Fruit fly (Drosophila melanogaster) whole organism, prepupa: ENCODE data around the gene EMC2B.
A peak's percentile ranks its signal among the peaks of the same experiment; 100 is the strongest.

Source experiments
- Blimp-1 ChIP-seq: fragments of 200-800 bp; sonication (Bioruptor generic); optimal IDR thresholded peaks from 3 replicates; lab custom pipeline; 2017; ENCODE audit warnings: missing biosample characterization, missing genetic modification characterization, mild to moderate bottlenecking, moderate library complexity, missing genetic modification reagents
- CG10631 ChIP-seq: fragments of 200-800 bp; sonication (Bioruptor generic); optimal IDR thresholded peaks from 2 replicates; lab custom pipeline; 2016; ENCODE audit warnings: missing biosample characterization, missing genetic modification characterization
- CG10669 ChIP-seq: fragments of 200-800 bp; sonication (Bioruptor generic); optimal IDR thresholded peaks from 3 replicates; lab custom pipeline; 2018; ENCODE audit warnings: missing biosample characterization, mild to moderate bottlenecking, missing genetic modification characterization, moderate library complexity
- CG15336 ChIP-seq: fragments of 200-800 bp; sonication (Bioruptor generic); IDR thresholded peaks from 2 replicates; pipeline ENCODE4 v1.3.6; 2022; ENCODE audit warnings: missing biosample characterization, missing genetic modification characterization
- CG1621 ChIP-seq: fragments of 200-800 bp; sonication (Bioruptor generic); optimal IDR thresholded peaks from 3 replicates; lab custom pipeline; 2018; ENCODE audit warnings: missing biosample characterization, mild to moderate bottlenecking, missing genetic modification characterization
- CG16779 ChIP-seq: fragments of 200-800 bp; sonication (Bioruptor generic); optimal IDR thresholded peaks from 3 replicates; lab custom pipeline; 2017; ENCODE audit warnings: missing biosample characterization, mild to moderate bottlenecking, missing genetic modification characterization
- CG31627 ChIP-seq: fragments of 200-800 bp; sonication (Bioruptor generic); optimal IDR thresholded peaks from 3 replicates; lab custom pipeline; 2016; ENCODE audit warnings: missing biosample characterization, missing genetic modification characterization
- CG32006 ChIP-seq: fragments of 200-800 bp; sonication (Bioruptor generic); optimal IDR thresholded peaks from 3 replicates; lab custom pipeline; 2017; ENCODE audit warnings: missing biosample characterization, mild to moderate bottlenecking, missing genetic modification characterization
- CG34406 ChIP-seq: fragments of 200-800 bp; sonication (Bioruptor generic); optimal IDR thresholded peaks from 3 replicates; lab custom pipeline; 2016; ENCODE audit warnings: missing biosample characterization, missing genetic modification characterization
- CG3919 ChIP-seq: fragments of 200-800 bp; sonication (Bioruptor generic); optimal IDR thresholded peaks from 3 replicates; lab custom pipeline; 2016; ENCODE audit warnings: missing biosample characterization, missing genetic modification characterization
- CG6163 ChIP-seq: fragments of 200-800 bp; sonication (Bioruptor generic); IDR thresholded peaks from 3 replicates; pipeline ENCODE4 v1.3.6; 2022; ENCODE audit warnings: missing biosample characterization, missing genetic modification characterization
- CG6792 ChIP-seq: fragments of 200-800 bp; sonication (Bioruptor generic); optimal IDR thresholded peaks from 3 replicates; lab custom pipeline; 2016; ENCODE audit warnings: missing biosample characterization, missing genetic modification characterization
- CG6808 ChIP-seq: fragments of 200-800 bp; sonication (Bioruptor generic); optimal IDR thresholded peaks from 3 replicates; lab custom pipeline; 2017; ENCODE audit warnings: missing biosample characterization, missing genetic modification characterization, mild to moderate bottlenecking, moderate library complexity, missing genetic modification reagents
- CG7368 ChIP-seq: fragments of 200-800 bp; sonication (Bioruptor generic); optimal IDR thresholded peaks from 3 replicates; lab custom pipeline; 2016; ENCODE audit warnings: missing biosample characterization, missing genetic modification characterization
- CG8119 ChIP-seq: fragments of 200-800 bp; sonication (Bioruptor generic); IDR thresholded peaks from 3 replicates; pipeline ENCODE4 v1.3.6; 2022; ENCODE audit warnings: missing biosample characterization, missing genetic modification characterization
- CG8319 ChIP-seq: fragments of 200-800 bp; sonication (Bioruptor generic); optimal IDR thresholded peaks from 3 replicates; lab custom pipeline; 2016; ENCODE audit warnings: missing biosample characterization, missing genetic modification characterization
- Eip75B ChIP-seq: fragments of 200-800 bp; sonication (Bioruptor generic); optimal IDR thresholded peaks from 3 replicates; lab custom pipeline; 2016; ENCODE audit warnings: missing biosample characterization, missing genetic modification characterization
- Eip78C ChIP-seq: fragments of 200-800 bp; sonication (Bioruptor generic); peaks from one replicate; lab custom pipeline; 2016; ENCODE audit warnings: missing biosample characterization, missing genetic modification characterization
- Ets96B ChIP-seq: fragments of 200-800 bp; optimal IDR thresholded peaks from 2 replicates; lab custom pipeline; 2019; ENCODE audit warnings: missing biosample characterization, mild to moderate bottlenecking, missing genetic modification characterization, moderate library complexity
- Gug ChIP-seq: fragments of 200-800 bp; sonication (Bioruptor generic); IDR thresholded peaks from 2 replicates; pipeline ENCODE4 v1.3.6; 2022; ENCODE audit warnings: missing biosample characterization, missing genetic modification characterization
- Hr39 ChIP-seq: fragments of 200-800 bp; sonication (Bioruptor generic); optimal IDR thresholded peaks from 2 replicates; lab custom pipeline; 2016; ENCODE audit warnings: missing biosample characterization, missing genetic modification characterization
- Hr4 ChIP-seq: fragments of 200-800 bp; sonication (Bioruptor generic); optimal IDR thresholded peaks from 3 replicates; lab custom pipeline; 2016; ENCODE audit warnings: missing biosample characterization, missing genetic modification characterization
- Met ChIP-seq: fragments of 200-800 bp; sonication (Bioruptor generic); optimal IDR thresholded peaks from 3 replicates; lab custom pipeline; 2016; ENCODE audit warnings: missing biosample characterization, missing genetic modification characterization
- OdsH ChIP-seq: fragments of 200-800 bp; sonication (Bioruptor generic); optimal IDR thresholded peaks from 3 replicates; lab custom pipeline; 2016; ENCODE audit warnings: missing biosample characterization, missing genetic modification characterization
- Smox ChIP-seq: fragments of 200-800 bp; sonication (Bioruptor generic); optimal IDR thresholded peaks from 3 replicates; lab custom pipeline; 2016; ENCODE audit warnings: missing biosample characterization, missing genetic modification characterization
- Sox102F ChIP-seq: fragments of 200-800 bp; sonication (Bioruptor generic); optimal IDR thresholded peaks from 2 replicates; lab custom pipeline; 2016; ENCODE audit warnings: missing biosample characterization, mild to moderate bottlenecking, missing genetic modification characterization
- Sox14 ChIP-seq: fragments of 200-800 bp; sonication (Bioruptor generic); optimal IDR thresholded peaks from 3 replicates; lab custom pipeline; 2016; ENCODE audit warnings: missing biosample characterization, missing genetic modification characterization
- cyc ChIP-seq: fragments of 200-800 bp; sonication (Bioruptor generic); optimal IDR thresholded peaks from 3 replicates; lab custom pipeline; 2016; ENCODE audit warnings: missing biosample characterization, missing genetic modification characterization
- dac ChIP-seq: fragments of 200-800 bp; sonication (Bioruptor generic); optimal IDR thresholded peaks from 2 replicates; lab custom pipeline; 2017; ENCODE audit warnings: missing biosample characterization, mild to moderate bottlenecking, missing genetic modification characterization
- dsx ChIP-seq: fragments of 200-800 bp; optimal IDR thresholded peaks from 3 replicates; lab custom pipeline; 2019; ENCODE audit warnings: missing biosample characterization, mild to moderate bottlenecking, missing genetic modification characterization, moderate library complexity; ENCODE audit not compliant: poor library complexity, severe bottlenecking
- eg ChIP-seq: fragments of 200-800 bp; sonication (Bioruptor generic); IDR thresholded peaks from 3 replicates; pipeline ENCODE4 v1.3.6; 2022; ENCODE audit warnings: missing biosample characterization, missing genetic modification characterization
- fd85E ChIP-seq: fragments of 200-800 bp; sonication (Bioruptor generic); optimal IDR thresholded peaks from 3 replicates; lab custom pipeline; 2016; ENCODE audit warnings: missing biosample characterization, missing genetic modification characterization
- lz ChIP-seq: fragments of 200-800 bp; sonication (Bioruptor generic); optimal IDR thresholded peaks from 3 replicates; lab custom pipeline; 2016; ENCODE audit warnings: missing biosample characterization, missing genetic modification characterization
- net ChIP-seq: fragments of 200-800 bp; sonication (Bioruptor generic); optimal IDR thresholded peaks from 3 replicates; lab custom pipeline; 2016; ENCODE audit warnings: missing biosample characterization, missing genetic modification characterization
- pdm3 ChIP-seq: fragments of 200-800 bp; sonication (Bioruptor generic); optimal IDR thresholded peaks from 3 replicates; lab custom pipeline; 2016; ENCODE audit warnings: missing biosample characterization, missing genetic modification characterization
- salr ChIP-seq, 2 experiments: fragments of 200-800 bp; sonication (Bioruptor generic); optimal IDR thresholded peaks; 3 replicates each; lab custom pipeline; 2016 to 2018; ENCODE audit warnings: missing biosample characterization in 2 of 2, missing genetic modification characterization in 2 of 2, mild to moderate bottlenecking in 1 of 2
- spab ChIP-seq: fragments of 200-800 bp; sonication (Bioruptor generic); optimal IDR thresholded peaks from 2 replicates; lab custom pipeline; 2017; ENCODE audit warnings: missing biosample characterization, mild to moderate bottlenecking, missing genetic modification characterization, missing genetic modification reagents
- ss ChIP-seq, 2 experiments: fragments of 200-800 bp; sonication (Bioruptor generic); optimal IDR thresholded peaks; 2 replicates in 1 of 2; 3 replicates in 1 of 2; lab custom pipeline; 2017 to 2018; ENCODE audit warnings: mild to moderate bottlenecking in 2 of 2, missing biosample characterization in 2 of 2, missing genetic modification characterization in 2 of 2, moderate library complexity in 1 of 2
- svp ChIP-seq: fragments of 200-800 bp; sonication (Bioruptor generic); peaks from one replicate; lab custom pipeline; 2016; ENCODE audit warnings: missing biosample characterization, missing genetic modification characterization
- topi ChIP-seq: fragments of 200-800 bp; sonication (Bioruptor generic); optimal IDR thresholded peaks from 3 replicates; lab custom pipeline; 2016; ENCODE audit warnings: missing biosample characterization, missing genetic modification characterization
- vri ChIP-seq: fragments of 200-800 bp; sonication (Bioruptor generic); optimal IDR thresholded peaks from 3 replicates; lab custom pipeline; 2016; ENCODE audit warnings: missing biosample characterization, mild to moderate bottlenecking, missing genetic modification characterization

EMC2B gene

DNA sequence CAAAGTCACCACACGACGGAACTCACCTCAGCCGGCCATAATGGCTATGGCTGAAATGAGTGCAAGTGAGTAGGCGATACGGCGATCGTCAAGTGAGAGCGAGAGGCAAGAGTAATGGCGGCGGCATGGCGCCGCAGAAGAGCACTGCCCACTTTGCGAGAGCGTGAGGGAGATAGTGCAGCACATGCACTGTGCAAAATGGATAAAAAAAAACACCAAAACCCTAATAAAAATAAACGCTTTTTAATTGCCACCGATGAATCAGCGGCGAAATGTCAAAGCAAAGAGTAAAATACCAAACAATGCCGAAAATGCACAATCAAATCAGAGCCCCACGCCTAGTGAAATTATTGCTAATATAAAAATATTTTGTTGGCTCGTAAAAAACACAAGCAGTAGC, 43.0 kb downstream of the EMC2B start:
- TF ChIP-seq CG3919 (peak; percentile 42), CG6808 (GFP tag; lab: Kevin White, UChicago) (peak; percentile 22), net (GFP tag; lab: Kevin White, UChicago) (peak; percentile 45), Met (peak; percentile 2), Hr4 (GFP tag; lab: Kevin White, UChicago) (peak; percentile 22), topi (peak; percentile 2), Hr39 (peak; percentile 9), Smox (GFP tag; lab: Kevin White, UChicago) (no peak), CG31627 (peak; percentile 16), Ets96B (tag; lab: Kevin White, UChicago) (no peak), svp (GFP tag; lab: Kevin White, UChicago) (peak; percentile 73), dsx (GFP tag; lab: Kevin White, UChicago) (no peak), CG32006 (peak; percentile 50), Sox14 (peak; percentile 38), Blimp-1 (GFP tag; lab: Kevin White, UChicago) (no peak), CG8119 (GFP tag; lab: Robert Waterston, UW) (peak; percentile 44; the same call in 2 of the 3 replicates), ss (GFP tag; optimal IDR thresholded peaks at IDR 0.05; lab: Kevin White, UChicago) (peak; percentile 8 to 56), CG1621 (tag; lab: Kevin White, UChicago) (peak; percentile 29), salr (GFP tag; optimal IDR thresholded peaks at IDR 0.05; lab: Kevin White, UChicago) (peak in 1 of 2 experiments; percentile 20), eg (GFP tag; lab: Robert Waterston, UW) (peak; percentile 68), vri (no peak), Eip75B (peak; percentile 1), lz (GFP tag; lab: Kevin White, UChicago) (peak; percentile 4), Gug (0 out of 2 replicates have a peak, but pooled peaks have one; percentile 16), CG10669 (GFP tag; lab: Kevin White, UChicago) (peak; percentile 37), spab (GFP tag; lab: Kevin White, UChicago) (no peak), CG6792 (GFP tag; lab: Kevin White, UChicago) (peak; percentile 6), CG34406 (peak; percentile 8), CG8319 (no peak), OdsH (GFP tag; lab: Kevin White, UChicago) (peak; percentile 38), CG10631 (GFP tag; lab: Kevin White, UChicago) (peak; percentile 27), CG7368 (GFP tag; lab: Kevin White, UChicago) (no peak), CG6163 (peak; percentile 80), CG15336 (GFP tag; lab: Robert Waterston, UW) (peak; percentile 42; the same call in 1 of the 2 replicates), pdm3 (GFP tag; lab: Kevin White, UChicago) (peak; percentile 33), CG16779 (tag; lab: Kevin White, UChicago) (no peak), dac (GFP tag; lab: Kevin White, UChicago) (peak; percentile 1)
- TF ChIP-seq, all 60 proteins: peak for 28

- TF ChIP-seq CG8119 (GFP tag; lab: Robert Waterston, UW) = no peak
- TF ChIP-seq CG34406 = no peak
- TF ChIP-seq Eip78C (GFP tag; lab: Kevin White, UChicago) = no peak
- no peak for TF ChIP-seq fd85E
- peak; percentile 59 for TF ChIP-seq svp (GFP tag; lab: Kevin White, UChicago)
- no peak for TF ChIP-seq dsx (GFP tag; lab: Kevin White, UChicago)
Observed at dm6 chr3R:16944267-16944666, 47.4 kb downstream of the EMC2B start.

DNA sequence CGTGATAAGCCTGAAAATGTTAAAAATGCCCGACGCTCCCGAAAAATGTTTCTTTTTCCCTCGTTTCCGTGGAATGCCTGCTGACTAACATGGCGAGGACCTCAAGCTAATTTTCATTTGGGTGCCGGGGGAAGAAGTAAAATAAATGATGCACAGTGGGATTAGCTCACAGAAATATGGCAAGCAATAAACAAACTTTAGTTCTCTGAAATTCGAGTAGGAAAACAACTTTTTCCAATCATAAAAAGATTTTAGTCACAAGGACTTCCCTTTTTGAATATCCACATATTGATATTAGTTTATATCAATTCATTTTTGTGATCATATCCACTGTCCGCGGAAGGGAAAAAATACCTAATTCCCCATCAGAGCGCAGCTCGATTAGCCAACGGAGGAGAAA, 50.4 kb downstream of the EMC2B start:
- peak; percentile 53 for TF ChIP-seq svp (GFP tag; lab: Kevin White, UChicago)
- peak; percentile 57 for TF ChIP-seq Eip78C (GFP tag; lab: Kevin White, UChicago)
- TF ChIP-seq CG15336 (GFP tag; lab: Robert Waterston, UW) = no peak
- TF ChIP-seq cyc (GFP tag; lab: Kevin White, UChicago) = no peak
- peak; percentile 12 for TF ChIP-seq lz (GFP tag; lab: Kevin White, UChicago)
- TF ChIP-seq CG32006 = no peak
- no peak for TF ChIP-seq Sox102F (GFP tag; lab: Kevin White, UChicago)
- peak; percentile 19 for TF ChIP-seq Ets96B (tag; lab: Kevin White, UChicago)
- peak; percentile 16 for TF ChIP-seq CG3919
- TF ChIP-seq topi = peak; percentile 4
- TF ChIP-seq CG6163 = peak; percentile 63; the same call in 2 of the 3 replicates
- TF ChIP-seq dsx (GFP tag; lab: Kevin White, UChicago) = peak; percentile 2
